Worm (Caenorhabditis elegans) whole organism, L4/young adult: ENCODE data around the gene F56C3.7.

Experiments
- dao-5 ChIP-seq: sonication (generic microtip); optimal IDR thresholded peaks from 2 replicates; lab custom pipeline; 2016; ENCODE audit warnings: missing genotype, missing genetic modification characterization, moderate library complexity, missing compliant biosample characterization
- him-1 ChIP-seq: sonication (generic microtip); optimal IDR thresholded peaks from 2 replicates; lab custom pipeline; 2016; ENCODE audit warnings: missing genotype, missing genetic modification reagents, missing genetic modification characterization, missing compliant biosample characterization

ce11 chrX:1412844-1413243 lies 42.3 kb upstream of the F56C3.7 start, which contains the start of gene srh-19:
- TF ChIP-seq dao-5 (tag; lab: Kevin White, UChicago) (no peak), him-1 (no peak)
